Fruit fly (Drosophila melanogaster): ENCODE measurements around the gene schuy.

Gene schuy

DNA sequence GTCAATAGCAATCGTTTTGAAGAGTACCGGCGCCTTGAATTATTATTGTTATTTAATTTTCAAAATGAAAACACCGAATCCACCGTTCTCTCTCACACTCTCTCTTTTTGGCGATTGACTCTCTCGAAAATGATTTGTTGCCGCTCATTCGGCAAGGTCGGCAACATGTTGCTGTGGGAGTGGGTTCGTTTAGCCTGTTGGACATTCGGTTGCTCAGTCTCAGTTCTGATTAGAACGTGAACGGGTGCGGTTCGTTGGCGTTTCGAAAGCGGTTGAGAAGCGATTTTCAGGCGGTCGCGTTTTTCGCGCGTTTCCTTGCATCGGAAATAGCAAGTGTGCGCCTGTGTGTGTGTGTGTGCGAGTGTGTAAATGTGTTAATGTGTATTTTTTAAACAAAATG, 46.9 kb upstream of the schuy start, which contains the start of gene Ac76E (continued):
- TF ChIP-seq CG11504 (tag; optimal IDR thresholded peaks at IDR 0.05) = peak; percentile 100
- TF ChIP-seq btn (GFP tag; optimal IDR thresholded peaks at IDR 0.05) = no peak
- TF ChIP-seq chif (GFP tag; optimal IDR thresholded peaks at IDR 0.05) = no peak
- TF ChIP-seq Med (GFP tag) = peak; percentile 81
- no peak for TF ChIP-seq Taf1 (GFP tag; IDR thresholded peaks at IDR 0.05)
- TF ChIP-seq slou (GFP tag; optimal IDR thresholded peaks at IDR 0.05) = no peak
- TF ChIP-seq Poxn (GFP tag; IDR thresholded peaks at IDR 0.05) = no peak
- no peak for TF ChIP-seq Mrtf (GFP tag; IDR thresholded peaks at IDR 0.05)
- TF ChIP-seq psq (GFP tag; optimal IDR thresholded peaks at IDR 0.05) = no peak
- TF ChIP-seq Bdp1 (GFP tag; optimal IDR thresholded peaks at IDR 0.05) = no peak
- 0 out of 2 replicates have a peak, but pooled peaks have one; percentile 7 for TF ChIP-seq CG3847 (GFP tag; IDR thresholded peaks at IDR 0.05)
- TF ChIP-seq Hmr (GFP tag; optimal IDR thresholded peaks at IDR 0.05) = peak; percentile 36
- peak; percentile 35; the same call in 1 of the 2 replicates for TF ChIP-seq Rfx (GFP tag; IDR thresholded peaks at IDR 0.05)
- TF ChIP-seq CG7987 (GFP tag; optimal IDR thresholded peaks at IDR 0.05) = peak; percentile 1
- TF ChIP-seq Aef1 (GFP tag; IDR thresholded peaks at IDR 0.05) = no peak
- no peak for TF ChIP-seq CG6689 (GFP tag; IDR thresholded peaks at IDR 0.05)
- peak; percentile 35; the same call in 1 of the 2 replicates for TF ChIP-seq seq (GFP tag; IDR thresholded peaks at IDR 0.05)
- TF ChIP-seq CG3065 (GFP tag; optimal IDR thresholded peaks at IDR 0.05) = no peak
- no peak for TF ChIP-seq CG31441 (GFP tag; IDR thresholded peaks at IDR 0.05)
- TF ChIP-seq CG9797 (GFP tag; optimal IDR thresholded peaks at IDR 0.05) = no peak
- TF ChIP-seq abd-A (tag; optimal IDR thresholded peaks at IDR 0.05) = peak; percentile 59
- no peak for TF ChIP-seq Xbp1 (GFP tag; optimal IDR thresholded peaks at IDR 0.05)
- no peak for TF ChIP-seq CG4328 (GFP tag; optimal IDR thresholded peaks at IDR 0.05)
- peak; percentile 64 for TF ChIP-seq Atf6 (GFP tag; IDR thresholded peaks at IDR 0.05)
- no peak for TF ChIP-seq MTF-1 (GFP tag; optimal IDR thresholded peaks at IDR 0.05; ENCODE audit: borderline replicate concordance)
- TF ChIP-seq nau (GFP tag; optimal IDR thresholded peaks at IDR 0.05) = peak; percentile 28
- TF ChIP-seq CG4282 (GFP tag; optimal IDR thresholded peaks at IDR 0.05) = no peak
- peak; percentile 43; the same call in 1 of the 2 replicates for TF ChIP-seq Adf1 (GFP tag; IDR thresholded peaks at IDR 0.05)
- no peak for TF ChIP-seq CG2712 (tag; optimal IDR thresholded peaks at IDR 0.05)
- no peak for TF ChIP-seq esg (GFP tag; conservative IDR thresholded peaks at IDR 0.05)
- TF ChIP-seq CG12104 (GFP tag; optimal IDR thresholded peaks at IDR 0.05) = no peak
- no peak for TF ChIP-seq Ets97D (GFP tag; optimal IDR thresholded peaks at IDR 0.05)
- no peak for TF ChIP-seq Atf-2 (GFP tag; optimal IDR thresholded peaks at IDR 0.05)
- no peak for TF ChIP-seq vnd (GFP tag; IDR thresholded peaks at IDR 0.05; ENCODE audit: partially characterized antibody)
- TF ChIP-seq tin (GFP tag; optimal IDR thresholded peaks at IDR 0.05) = no peak
- peak; percentile 80 for TF ChIP-seq gro (GFP tag; optimal IDR thresholded peaks at IDR 0.05)
- TF ChIP-seq CG34376 (GFP tag; optimal IDR thresholded peaks at IDR 0.05) = peak; percentile 30
- TF ChIP-seq slbo (GFP tag; IDR thresholded peaks at IDR 0.05) = peak; percentile 29
- TF ChIP-seq cg (GFP tag; optimal IDR thresholded peaks at IDR 0.05) = peak; percentile 37
- no peak for TF ChIP-seq Dip3 (GFP tag; optimal IDR thresholded peaks at IDR 0.05)
- no peak; the same call in 2 of the 3 replicates for TF ChIP-seq otp (GFP tag; IDR thresholded peaks at IDR 0.05)
- no peak for TF ChIP-seq CG14860 (GFP tag; IDR thresholded peaks at IDR 0.05; ENCODE audit: partially characterized antibody)
- peak; percentile 11 for TF ChIP-seq BtbVII (GFP tag; optimal IDR thresholded peaks at IDR 0.05)
- no peak for TF ChIP-seq Ptx1 (GFP tag; IDR thresholded peaks at IDR 0.05)
- TF ChIP-seq CG15073 (GFP tag; optimal IDR thresholded peaks at IDR 0.05) = no peak
- peak; percentile 67 to 92 for TF ChIP-seq Trl (optimal IDR thresholded peaks at IDR 0.05)
- no peak for TF ChIP-seq Trl (GFP tag; optimal IDR thresholded peaks at IDR 0.05)
- peak; percentile 40 for TF ChIP-seq Fer1 (GFP tag; optimal IDR thresholded peaks at IDR 0.05)
- peak; percentile 93 for TF ChIP-seq ftz-f1 (GFP tag; optimal IDR thresholded peaks at IDR 0.05)
- TF ChIP-seq hkb (optimal IDR thresholded peaks at IDR 0.05) = no peak
- peak; percentile 36; the same call in 1 of the 2 replicates for TF ChIP-seq hkb (GFP tag; IDR thresholded peaks at IDR 0.05)
- no peak for TF ChIP-seq CG9817 (tag; optimal IDR thresholded peaks at IDR 0.05)
- TF ChIP-seq cato (GFP tag; optimal IDR thresholded peaks at IDR 0.05; ENCODE audit: borderline replicate concordance) = no peak

All from whole organism, embryonic.